Fruit fly (Drosophila melanogaster) whole organism: Measurements from ENCODE around the gene E2f1.

Experiments used
- CG8478 ChIP-seq: fragments of >200 bp; optimal IDR thresholded peaks from 2 replicates; lab custom pipeline; 2018; ENCODE audit warnings: inconsistent platforms
- Dll ChIP-seq: fragments of >200 bp; optimal IDR thresholded peaks from 2 replicates; lab custom pipeline; 2017
- EcR ChIP-seq, 2 experiments: fragments of >200 bp; optimal IDR thresholded peaks; 2 replicates each; lab custom pipeline; 2017; ENCODE audit warnings: missing biosample characterization in 2 of 2, missing genetic modification characterization in 2 of 2, missing genetic modification reagents in 2 of 2
- pan ChIP-seq: fragments of >200 bp; optimal IDR thresholded peaks from 2 replicates; lab custom pipeline; 2017
- psq ChIP-seq: fragments of >200 bp; optimal IDR thresholded peaks from 2 replicates; lab custom pipeline; 2017
- usp ChIP-seq: fragments of >200 bp; optimal IDR thresholded peaks from 2 replicates; lab custom pipeline; 2017; ENCODE audit warnings: missing biosample characterization, missing genetic modification characterization, mixed read lengths

Gene E2f1

DNA sequence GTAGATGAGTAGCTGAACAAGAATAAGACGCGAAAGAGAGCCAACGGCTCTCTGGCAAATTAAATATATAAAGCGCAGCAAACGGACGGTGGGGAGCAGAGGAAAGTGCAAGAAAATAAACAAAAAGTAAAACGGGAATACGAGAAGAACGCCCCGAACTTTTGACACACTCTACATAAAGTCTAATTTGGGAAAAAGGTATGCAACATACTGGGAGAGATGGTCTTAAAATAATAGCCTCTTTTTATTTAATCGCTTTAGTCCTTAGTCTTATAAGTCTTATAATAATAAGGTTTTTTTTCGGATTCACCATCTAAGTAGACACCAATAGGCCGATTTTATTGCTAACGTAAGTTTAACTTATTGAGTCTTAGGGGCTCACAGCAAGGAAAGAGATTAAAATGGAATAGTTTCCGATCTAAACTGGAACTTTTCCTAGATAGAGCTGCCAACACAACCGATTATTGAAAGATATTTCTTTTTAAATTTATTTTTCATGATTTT lies 7.7 kb downstream of the E2f1 start:
- TF ChIP-seq usp (GFP tag; lab: Kevin White, UChicago) (no peak), EcR (GFP tag; optimal IDR thresholded peaks at IDR 0.05; lab: Kevin White, UChicago) (no peak), psq (no peak), Dll (no peak), pan (lab: Kevin White, UChicago) (no peak), CG8478 (no peak)

DNA sequence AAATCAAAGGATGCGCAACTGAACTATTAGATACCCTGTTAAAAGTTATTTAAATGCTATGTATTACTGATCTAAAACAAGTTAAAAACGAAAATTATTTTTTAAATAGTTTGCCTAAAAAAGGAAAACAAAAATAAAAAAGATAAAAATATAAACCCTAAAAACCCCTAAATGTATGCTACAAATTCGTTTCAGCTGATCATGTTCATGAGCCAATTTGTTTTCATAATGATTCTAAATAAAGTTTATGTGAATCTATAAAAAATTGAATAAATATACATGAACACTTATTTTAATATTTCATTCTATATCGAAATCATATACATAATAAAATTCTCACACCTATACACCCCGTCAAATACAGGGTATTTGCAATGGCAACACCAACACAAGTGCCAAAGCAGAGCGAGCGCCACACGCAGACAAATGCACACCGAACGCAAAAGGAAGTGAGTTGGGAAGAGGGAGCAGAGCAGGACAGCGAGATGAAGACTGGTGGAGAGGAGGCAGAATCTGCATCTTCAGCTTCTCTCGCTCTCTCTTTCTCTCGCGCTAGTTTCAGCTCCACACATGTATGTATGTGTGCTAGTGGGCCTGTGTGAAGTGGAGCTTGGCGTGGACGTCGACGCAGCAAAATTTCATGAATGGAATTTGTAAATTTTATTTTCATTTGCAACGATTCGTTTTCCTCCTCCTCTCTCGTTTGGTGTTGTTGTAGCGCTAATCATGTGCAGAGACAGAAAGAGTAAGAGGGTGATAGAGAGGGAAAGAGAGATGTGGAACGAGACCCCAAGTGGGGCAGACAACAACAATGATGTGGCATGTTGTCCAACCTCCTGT lies 9.4 kb downstream of the E2f1 start:
- TF ChIP-seq pan (lab: Kevin White, UChicago) (peak; percentile 85), Dll (no peak), CG8478 (peak; percentile 14), psq (no peak), EcR (GFP tag; optimal IDR thresholded peaks at IDR 0.05; lab: Kevin White, UChicago) (no peak), usp (GFP tag; lab: Kevin White, UChicago) (no peak)

DNA sequence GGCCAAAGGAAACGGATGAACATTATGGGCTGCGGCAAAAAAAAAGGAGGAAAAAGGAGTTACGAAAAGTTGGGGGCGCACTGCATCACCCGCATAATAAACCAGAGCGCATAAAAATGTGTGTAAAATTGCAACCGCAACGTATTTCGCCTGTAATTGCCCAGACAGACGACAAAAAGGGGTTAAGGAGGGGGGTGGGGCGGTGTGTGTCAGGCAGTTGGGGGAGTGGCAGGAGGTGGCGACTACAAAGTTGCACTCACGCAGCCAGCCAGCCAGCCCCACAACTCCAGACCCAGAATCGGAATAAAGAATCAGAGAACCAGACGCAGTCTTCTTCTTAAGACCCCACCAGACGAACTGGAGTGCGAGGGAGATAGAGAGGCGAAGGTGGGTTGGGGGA lies 10.2 kb downstream of the E2f1 start:
- no peak for TF ChIP-seq EcR (GFP tag; optimal IDR thresholded peaks at IDR 0.05; lab: Kevin White, UChicago)
- no peak for TF ChIP-seq CG8478
- TF ChIP-seq psq = no peak
- no peak for TF ChIP-seq pan (lab: Kevin White, UChicago)
- TF ChIP-seq Dll = no peak
- no peak for TF ChIP-seq usp (GFP tag; lab: Kevin White, UChicago)

DNA sequence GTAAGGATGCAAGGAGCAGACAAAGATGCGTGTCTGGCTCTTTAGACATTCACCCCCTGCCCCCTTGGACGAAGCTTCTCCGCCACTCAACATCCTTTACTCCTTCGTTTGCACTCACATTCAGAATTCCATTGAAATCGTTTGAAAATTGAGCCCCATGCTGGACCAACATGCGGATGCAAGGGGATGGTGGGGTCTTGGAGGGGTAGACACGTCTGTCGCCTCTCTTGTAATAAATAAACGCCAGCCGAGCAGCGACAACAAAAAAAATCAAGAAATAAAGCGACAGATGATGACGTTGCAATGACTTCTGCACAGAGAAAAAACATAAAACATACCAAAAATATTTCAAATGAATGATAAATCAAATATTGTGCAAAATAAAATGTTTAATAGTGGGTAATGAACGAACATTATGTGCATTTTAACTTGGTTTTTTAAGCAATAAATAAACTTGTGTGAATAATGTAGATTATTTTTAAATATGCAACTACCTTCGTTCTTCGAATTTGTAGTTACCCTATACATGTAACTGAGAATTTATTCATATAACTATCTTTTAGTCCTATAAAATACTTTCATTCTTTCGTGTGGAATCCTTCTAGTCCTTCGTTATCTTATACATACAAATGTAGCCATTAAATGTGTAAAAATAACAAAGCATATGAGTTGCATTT lies 10.7 kb downstream of the E2f1 start:
- no peak for TF ChIP-seq EcR (GFP tag; optimal IDR thresholded peaks at IDR 0.05; lab: Kevin White, UChicago)
- TF ChIP-seq pan (lab: Kevin White, UChicago) = no peak
- TF ChIP-seq Dll = no peak
- TF ChIP-seq psq = no peak
- TF ChIP-seq CG8478 = no peak

DNA sequence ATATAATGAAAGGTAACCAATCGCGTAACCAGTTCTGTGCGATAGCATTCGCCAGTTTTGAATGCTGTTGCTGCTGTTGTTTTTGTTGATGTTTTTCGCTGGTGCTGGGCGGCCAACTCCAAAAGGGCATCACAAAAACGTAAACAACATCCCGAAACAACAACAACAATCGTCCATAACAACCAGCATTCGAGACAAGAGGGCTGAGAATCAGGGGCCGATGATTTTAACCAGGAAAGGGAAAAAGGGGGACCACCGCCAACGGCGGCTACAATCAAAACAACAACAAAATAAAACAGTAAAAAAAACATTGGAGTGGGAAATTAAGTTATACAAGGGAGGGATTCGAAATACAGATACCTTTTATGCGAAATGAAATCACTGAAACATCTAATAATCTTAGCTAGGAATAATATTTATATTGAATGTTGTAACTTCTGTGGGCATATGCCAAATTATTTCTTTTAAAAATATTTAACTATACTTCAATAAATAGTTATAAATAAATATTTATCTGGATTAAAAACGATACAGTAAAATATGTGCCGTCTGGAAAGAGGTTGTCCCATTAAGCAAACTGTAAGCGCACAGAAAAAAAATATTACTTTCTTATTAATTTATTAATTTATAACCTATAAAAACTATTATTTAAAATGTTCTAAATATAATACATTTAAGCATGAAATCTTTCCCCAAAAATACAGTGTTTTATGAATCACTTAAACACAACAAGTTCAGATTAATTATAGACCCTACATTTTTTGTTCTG lies 11.4 kb downstream of the E2f1 start:
- TF ChIP-seq pan (lab: Kevin White, UChicago) = peak; percentile 74
- TF ChIP-seq psq = no peak

DNA sequence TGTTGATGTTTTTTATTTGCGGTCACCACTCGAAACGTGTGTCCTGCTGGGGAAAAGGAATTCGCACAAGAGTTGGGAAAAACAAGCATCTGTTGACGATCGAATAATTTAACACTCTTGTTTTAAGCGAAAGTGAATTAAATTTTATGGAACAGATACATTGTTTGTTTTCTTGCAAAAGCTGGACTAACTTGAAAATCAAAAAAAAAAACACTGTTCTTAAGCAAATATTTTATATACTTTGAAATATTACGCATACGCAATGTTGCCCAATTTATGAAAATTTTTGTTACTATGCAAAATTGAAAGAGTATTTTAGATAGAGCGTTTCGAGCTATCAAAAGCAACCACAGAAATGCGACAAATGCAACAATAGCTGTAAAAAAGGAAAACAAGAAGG lies 12.2 kb downstream of the E2f1 start:
- TF ChIP-seq pan (lab: Kevin White, UChicago) (no peak), usp (GFP tag; lab: Kevin White, UChicago) (no peak), CG8478 (no peak), psq (no peak), Dll (no peak), EcR (GFP tag; optimal IDR thresholded peaks at IDR 0.05; lab: Kevin White, UChicago) (no peak)

DNA sequence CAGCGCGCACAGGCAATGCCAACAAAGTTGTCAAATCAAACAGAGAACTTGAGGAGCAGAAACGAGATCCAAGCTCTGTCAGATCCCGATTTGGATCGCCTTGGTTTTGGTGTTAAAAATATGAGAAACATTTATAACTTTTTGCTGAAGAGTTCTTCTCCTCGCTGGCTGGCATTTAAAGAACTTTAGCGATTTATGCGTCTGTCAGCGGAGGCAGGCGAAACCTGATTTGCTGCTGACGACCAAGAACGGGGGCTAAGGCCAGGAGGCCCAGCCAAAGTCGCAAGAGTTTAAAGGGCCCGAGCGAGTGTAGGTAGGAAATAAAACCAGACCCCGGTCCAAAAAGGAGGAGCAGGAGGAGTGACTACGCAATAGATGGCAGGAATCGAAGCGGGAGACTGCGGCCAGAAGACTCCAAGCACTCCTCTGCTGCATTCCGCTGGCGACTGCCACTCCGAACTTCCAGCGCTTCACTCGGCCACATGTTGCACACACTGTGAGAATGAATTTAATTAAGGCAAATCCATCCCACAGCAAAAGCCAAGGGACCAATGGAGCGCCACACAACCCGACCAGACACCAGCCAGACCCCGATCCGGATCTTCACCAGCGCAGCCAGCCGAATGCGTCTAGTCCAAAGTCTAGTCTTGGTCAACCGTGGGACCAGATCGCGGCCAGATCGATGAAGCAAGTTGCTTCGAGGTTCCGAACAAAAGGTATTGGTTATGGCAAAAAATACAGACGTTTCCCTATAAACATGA lies 14.6 kb downstream of the E2f1 start:
- TF ChIP-seq CG8478 (no peak), EcR (GFP tag; optimal IDR thresholded peaks at IDR 0.05; lab: Kevin White, UChicago) (no peak), usp (GFP tag; lab: Kevin White, UChicago) (no peak), pan (lab: Kevin White, UChicago) (no peak), psq (no peak), Dll (no peak)

DNA sequence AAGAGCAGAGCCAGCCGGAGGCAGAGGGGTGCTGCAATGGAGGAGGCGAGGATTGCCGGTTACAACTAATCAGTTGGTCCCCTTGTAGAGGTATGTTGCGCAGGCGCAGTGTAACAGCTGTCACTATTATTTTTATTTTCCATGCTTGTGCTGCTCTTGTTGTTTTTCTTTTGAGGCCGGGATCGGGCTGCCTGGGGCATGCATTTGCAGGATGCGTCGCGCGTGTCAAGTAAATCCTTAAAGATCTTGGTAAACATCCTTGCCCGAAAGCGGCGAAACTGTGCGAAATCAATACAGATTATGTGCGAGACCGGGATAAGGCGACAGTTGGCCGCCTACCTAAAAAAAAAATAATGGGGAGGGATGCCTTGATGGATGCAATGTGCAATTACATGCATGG lies 16.4 kb downstream of the E2f1 start:
- no peak for TF ChIP-seq Dll
- TF ChIP-seq CG8478 = no peak
- no peak for TF ChIP-seq psq
- no peak for TF ChIP-seq usp (GFP tag; lab: Kevin White, UChicago)
- no peak for TF ChIP-seq EcR (GFP tag; optimal IDR thresholded peaks at IDR 0.05; lab: Kevin White, UChicago)
- no peak for TF ChIP-seq pan (lab: Kevin White, UChicago)

DNA sequence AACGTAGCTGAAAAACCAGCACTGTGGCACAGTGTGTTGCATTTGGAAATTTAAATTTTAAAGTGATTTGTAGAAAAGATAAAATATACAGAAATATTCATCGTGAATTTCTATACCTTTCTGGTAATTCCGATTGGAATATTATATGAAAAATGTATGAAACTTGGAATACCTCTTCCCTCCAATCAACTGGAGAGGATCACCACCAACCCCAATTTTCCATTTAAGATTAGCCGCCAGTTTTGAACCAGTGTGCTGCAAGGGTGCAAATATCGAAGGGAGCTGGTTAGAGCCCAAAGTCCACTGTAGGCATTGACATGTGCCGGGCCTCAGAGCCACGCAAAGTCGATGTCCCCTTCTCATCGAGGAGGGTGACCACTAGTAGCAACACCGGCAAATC lies 17.5 kb downstream of the E2f1 start:
- TF ChIP-seq EcR (GFP tag; optimal IDR thresholded peaks at IDR 0.05; lab: Kevin White, UChicago) (no peak), pan (lab: Kevin White, UChicago) (no peak), usp (GFP tag; lab: Kevin White, UChicago) (no peak), psq (no peak), CG8478 (no peak), Dll (no peak)

DNA sequence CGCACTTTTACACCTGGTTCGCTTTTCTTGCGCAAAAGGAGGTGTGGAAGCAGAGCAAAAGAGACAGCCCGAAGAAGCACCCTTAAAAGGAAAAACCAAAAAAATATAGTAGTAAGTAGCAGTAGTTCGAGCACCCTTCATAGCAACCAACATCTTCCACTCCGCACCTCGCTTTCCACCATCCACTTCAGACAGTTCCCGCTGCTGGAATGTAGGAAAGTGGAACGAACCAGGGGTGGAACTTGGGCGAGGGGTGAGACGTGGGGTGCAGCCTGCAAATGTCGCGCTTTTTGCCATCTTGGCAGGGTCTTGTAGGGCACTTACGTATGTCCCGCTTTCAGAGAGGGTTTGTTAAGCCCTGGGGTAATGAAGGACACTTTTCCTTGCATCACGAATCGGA lies 18.4 kb downstream of the E2f1 start:
- TF ChIP-seq pan (lab: Kevin White, UChicago) = no peak
- no peak for TF ChIP-seq CG8478
- TF ChIP-seq EcR (GFP tag; optimal IDR thresholded peaks at IDR 0.05; lab: Kevin White, UChicago) = no peak
- TF ChIP-seq usp (GFP tag; lab: Kevin White, UChicago) = no peak
- TF ChIP-seq Dll = no peak
- TF ChIP-seq psq = no peak

DNA sequence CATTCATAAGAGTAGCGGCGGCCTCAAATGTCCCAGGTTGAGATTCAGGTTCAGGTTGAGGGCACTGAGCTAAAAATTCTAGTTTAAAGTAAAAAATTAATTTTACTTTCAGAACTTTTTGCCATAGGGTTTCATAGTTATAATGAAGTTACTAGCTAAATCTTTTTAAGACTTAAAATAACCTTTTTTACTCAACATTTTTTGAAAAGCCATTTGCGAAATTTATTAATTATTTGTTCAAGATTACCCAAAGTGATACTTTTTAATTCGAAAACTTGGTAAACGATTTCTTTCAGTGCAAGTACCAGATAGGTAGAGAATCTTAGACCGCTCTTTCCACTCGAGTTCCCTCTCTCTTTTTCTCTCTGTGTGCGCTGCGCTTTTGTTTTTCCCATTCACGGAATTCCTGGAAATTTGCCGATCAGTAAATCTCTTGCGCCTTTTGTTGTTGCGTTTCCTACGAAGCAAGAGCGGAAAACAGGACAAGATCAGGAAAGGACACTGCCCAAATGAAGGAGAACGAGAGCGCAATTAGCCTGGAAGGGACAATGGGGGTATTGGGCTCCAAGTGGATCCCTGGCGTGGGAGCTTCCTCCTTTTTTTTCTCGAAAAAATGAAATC lies 19.0 kb downstream of the E2f1 start:
- no peak for TF ChIP-seq psq
- TF ChIP-seq usp (GFP tag; lab: Kevin White, UChicago) = no peak
- TF ChIP-seq pan (lab: Kevin White, UChicago) = no peak
- TF ChIP-seq CG8478 = no peak
- TF ChIP-seq EcR (GFP tag; optimal IDR thresholded peaks at IDR 0.05; lab: Kevin White, UChicago) = no peak
- TF ChIP-seq Dll = no peak
